Worm (Caenorhabditis elegans): Measurements from ENCODE around the gene Y32G9A.2.

The Y32G9A.2 gene

DNA sequence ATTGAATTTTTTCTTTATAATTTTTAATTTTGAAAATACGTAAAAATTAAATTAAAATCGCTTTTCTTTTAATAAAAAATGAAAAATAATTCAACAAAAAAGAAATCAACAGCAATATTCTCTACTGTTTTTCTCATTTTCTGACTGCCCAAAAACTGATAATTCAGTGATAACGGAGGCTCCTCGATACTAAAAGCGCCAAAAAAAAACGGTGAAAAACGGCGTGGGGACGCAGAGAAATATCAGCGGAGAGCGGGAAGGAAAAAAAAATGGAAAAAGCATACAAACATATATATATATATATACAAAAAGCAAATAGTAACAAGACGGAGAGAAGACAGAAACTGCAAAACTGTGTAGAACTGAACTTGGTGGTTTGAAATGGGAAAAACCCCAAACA, 35.2 kb upstream of the Y32G9A.2 start:
- no peak for TF ChIP-seq ceh-79 (tag; optimal IDR thresholded peaks at IDR 0.05)
- TF ChIP-seq nhr-80 (tag; optimal IDR thresholded peaks at IDR 0.05), result peak; percentile 61
- TF ChIP-seq cebp-1 (GFP tag; IDR thresholded peaks at IDR 0.05), result no peak
- peak; percentile 32 for TF ChIP-seq cebp-1 (tag; optimal IDR thresholded peaks at IDR 0.05)

DNA sequence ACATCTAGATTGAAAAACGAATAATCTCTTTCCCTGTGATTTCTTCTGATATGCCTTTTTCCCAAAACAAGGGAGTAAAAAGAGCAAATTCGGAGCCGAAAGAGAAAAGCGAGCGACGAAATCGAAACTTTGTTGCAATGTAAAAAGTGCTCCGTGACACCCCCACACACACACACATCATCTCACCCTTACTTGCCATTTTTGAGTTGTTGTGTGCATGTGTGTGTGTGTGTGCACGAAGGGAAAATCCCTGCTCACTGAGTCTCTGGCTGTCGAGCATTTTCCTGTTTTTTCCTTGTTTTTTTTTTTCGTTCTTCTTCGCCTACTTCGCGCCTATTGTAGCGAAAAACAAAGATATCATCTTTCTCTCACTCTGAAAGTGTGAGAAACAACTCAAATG, 31.3 kb upstream of the Y32G9A.2 start:
- no peak for TF ChIP-seq mel-28 (tag; optimal IDR thresholded peaks at IDR 0.05; ENCODE audit: borderline replicate concordance)
- TF ChIP-seq F23B12.7 (tag; optimal IDR thresholded peaks at IDR 0.05; ENCODE audit: insufficient read depth), result no peak
- TF ChIP-seq lsy-27 (tag; optimal IDR thresholded peaks at IDR 0.05; ENCODE audit: borderline replicate concordance, insufficient read depth), result no peak
- TF ChIP-seq egrh-3 (GFP tag; IDR thresholded peaks at IDR 0.05), result no peak
- TF ChIP-seq hmg-20 (GFP tag; IDR thresholded peaks at IDR 0.05), result no peak
- TF ChIP-seq lin-40 (tag; optimal IDR thresholded peaks at IDR 0.05), result no peak
- no peak for TF ChIP-seq mcd-1 (GFP tag; IDR thresholded peaks at IDR 0.05)
- TF ChIP-seq nhr-90 (tag; optimal IDR thresholded peaks at IDR 0.05), result no peak
- no peak for TF ChIP-seq F57A8.1 (GFP tag; optimal IDR thresholded peaks at IDR 0.05)
- TF ChIP-seq attf-5 (GFP tag; optimal IDR thresholded peaks at IDR 0.05), result no peak
- no peak for TF ChIP-seq ama-1 (optimal IDR thresholded peaks at IDR 0.05)
- no peak for TF ChIP-seq ama-1 (GFP tag; optimal IDR thresholded peaks at IDR 0.05)
- TF ChIP-seq nhr-120 (GFP tag; IDR thresholded peaks at IDR 0.05), result no peak
- TF ChIP-seq rpc-1 (optimal IDR thresholded peaks at IDR 0.05), result no peak
- TF ChIP-seq rpc-1 (tag; optimal IDR thresholded peaks at IDR 0.05), result no peak
- TF ChIP-seq B0336.3 (GFP tag; IDR thresholded peaks at IDR 0.05), result no peak
- TF ChIP-seq hlh-12 (tag; optimal IDR thresholded peaks at IDR 0.05), result no peak
- TF ChIP-seq tlf-1 (GFP tag; optimal IDR thresholded peaks at IDR 0.05), result no peak
- TF ChIP-seq dpl-1 (GFP tag; optimal IDR thresholded peaks at IDR 0.05), result no peak
- TF ChIP-seq tbp1 (GFP tag; optimal IDR thresholded peaks at IDR 0.05), result no peak
- no peak for TF ChIP-seq D2030.7 (GFP tag; IDR thresholded peaks at IDR 0.05)

DNA sequence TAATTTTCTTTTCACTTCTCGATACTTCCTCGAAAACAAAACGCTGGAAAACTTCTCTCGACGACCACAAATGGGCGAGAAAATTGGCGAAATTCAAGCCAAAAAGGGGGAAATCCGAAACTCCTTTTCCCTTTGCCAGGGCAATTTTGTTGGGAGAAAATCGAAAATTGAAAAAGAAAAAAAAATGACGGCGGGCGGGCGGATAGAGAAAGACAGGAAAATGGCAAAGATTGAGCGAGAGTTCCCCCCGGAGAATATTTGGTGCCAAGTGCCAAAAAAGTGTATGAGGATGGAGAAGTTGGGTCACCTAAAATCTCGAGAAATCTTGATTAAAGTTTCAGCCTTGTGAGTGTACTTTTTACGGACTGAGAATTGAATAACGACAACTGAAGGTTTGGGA, 30.0 kb upstream of the Y32G9A.2 start:
- TF ChIP-seq zfh-2 (GFP tag; conservative IDR thresholded peaks at IDR 0.05), result peak; percentile 34; the same call in 1 of the 2 replicates
- TF ChIP-seq F39B2.1 (GFP tag; IDR thresholded peaks at IDR 0.05), result no peak
- no peak for TF ChIP-seq mcd-1 (GFP tag; IDR thresholded peaks at IDR 0.05)

DNA sequence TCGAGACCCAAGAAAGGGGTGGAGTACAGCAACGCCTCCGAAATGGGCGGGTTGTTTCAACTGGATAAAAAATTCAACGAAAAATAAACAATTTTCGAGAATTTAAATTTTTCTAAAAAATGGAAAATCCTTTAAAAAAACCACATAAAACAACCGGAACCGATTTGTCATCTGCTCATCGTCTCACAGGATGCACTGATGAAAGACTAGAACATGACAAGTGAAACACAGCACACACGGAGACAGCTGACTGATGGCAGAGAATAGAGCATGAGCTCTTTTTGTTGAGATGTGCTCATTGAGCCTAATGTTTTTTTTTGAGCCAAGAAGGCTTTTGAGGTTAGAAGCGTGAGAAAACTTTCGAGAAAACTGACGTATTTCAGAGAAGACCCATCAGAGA, 28.3 kb upstream of the Y32G9A.2 start:
- TF ChIP-seq cebp-1 (GFP tag; IDR thresholded peaks at IDR 0.05) (no peak), cebp-1 (tag; optimal IDR thresholded peaks at IDR 0.05) (peak; percentile 26), fkh-3 (tag; optimal IDR thresholded peaks at IDR 0.05) (no peak)

DNA sequence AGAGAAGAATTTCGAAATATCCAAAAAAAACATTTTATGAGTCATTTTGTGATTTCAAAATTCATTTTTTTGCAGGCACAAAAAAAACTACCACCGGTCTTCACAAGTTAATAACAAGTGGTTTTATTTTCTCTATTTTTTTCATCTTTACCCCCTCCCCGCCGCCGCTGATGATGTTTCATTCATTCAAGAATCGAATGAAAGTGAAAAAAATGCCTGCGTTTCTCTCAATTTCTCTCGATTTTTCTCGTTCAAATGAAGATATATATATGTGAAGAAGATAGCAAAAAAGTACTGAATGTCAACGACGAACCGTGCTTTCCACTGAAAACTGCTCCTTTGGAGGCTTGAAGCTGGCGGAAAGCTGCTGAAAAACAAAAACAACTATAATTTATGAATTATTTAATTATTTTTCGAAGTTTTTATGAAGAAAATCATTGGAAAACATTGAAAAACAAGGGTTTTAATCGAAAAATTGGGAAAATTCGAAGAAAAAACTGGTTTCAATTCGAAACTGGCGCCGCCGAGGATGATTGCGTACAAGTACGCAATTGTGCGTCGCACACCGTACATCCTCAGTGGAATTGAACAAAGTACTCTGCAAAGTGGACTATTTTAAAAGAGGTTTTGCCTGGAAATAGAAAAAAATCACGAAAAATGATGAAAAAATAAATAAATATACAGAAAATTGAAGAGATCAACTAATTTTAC, 25.6 kb upstream of the Y32G9A.2 start, which contains the start of gene zig-11:
zig-11 (minus strand) TSS at position 373 of the 711 bp plus-strand sequence.
- TF ChIP-seq efl-1 (GFP tag; optimal IDR thresholded peaks at IDR 0.05) (peak; percentile 69), nfya-1 (tag; optimal IDR thresholded peaks at IDR 0.05; ENCODE audit: borderline replicate concordance, insufficient read depth) (no peak), hrde-1 (tag; optimal IDR thresholded peaks at IDR 0.05; ENCODE audit: borderline replicate concordance) (no peak), F23B12.7 (tag; optimal IDR thresholded peaks at IDR 0.05; ENCODE audit: insufficient read depth) (peak; percentile 13), cebp-1 (GFP tag; IDR thresholded peaks at IDR 0.05) (no peak), cebp-1 (tag; optimal IDR thresholded peaks at IDR 0.05) (peak; percentile 53), ztf-6 (GFP tag; IDR thresholded peaks at IDR 0.05) (no peak), B0019.2 (GFP tag; conservative IDR thresholded peaks at IDR 0.05) (no peak), lsl-1 (GFP tag; optimal IDR thresholded peaks at IDR 0.05) (peak; percentile 16), lin-35 (GFP tag; optimal IDR thresholded peaks at IDR 0.05) (peak in 1 of 3 experiments; percentile 32), lin-54 (GFP tag; optimal IDR thresholded peaks at IDR 0.05) (peak; percentile 61), nfyb-1 (GFP tag; IDR thresholded peaks at IDR 0.05) (no peak)

Measured in whole organism, young adult.